Fruit fly (Drosophila melanogaster): Measurements from ENCODE around the gene whe.

DNA sequence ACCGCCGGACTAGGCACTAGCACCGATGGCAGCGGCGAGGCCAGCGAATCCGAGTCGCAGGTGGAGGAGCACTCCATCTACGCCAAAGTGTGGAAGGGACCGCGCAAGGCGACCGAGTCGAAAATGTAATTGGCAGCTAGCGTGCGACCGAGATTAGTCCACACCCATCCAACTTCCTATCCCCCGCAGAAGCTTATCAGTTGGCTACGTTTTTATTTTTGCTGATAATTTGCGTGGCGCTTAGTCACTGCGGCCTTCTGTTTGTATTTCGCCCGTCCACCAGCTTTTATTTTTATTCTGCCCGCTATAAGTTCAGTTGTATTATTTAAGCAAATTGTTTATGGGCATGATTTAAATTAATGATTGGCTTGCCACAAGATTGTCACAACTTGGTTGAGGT lies 49.0 kb downstream of the whe start:
- TF ChIP-seq Ets98B (GFP tag; IDR thresholded peaks at IDR 0.05) (no peak), CG14655 (GFP tag; optimal IDR thresholded peaks at IDR 0.05) (no peak), CG8301 (tag; optimal IDR thresholded peaks at IDR 0.05) (no peak), CG13204 (GFP tag; optimal IDR thresholded peaks at IDR 0.05) (no peak), CG12605 (GFP tag; IDR thresholded peaks at IDR 0.05) (no peak), CG4496 (GFP tag; IDR thresholded peaks at IDR 0.05) (no peak), Pif1B (GFP tag; optimal IDR thresholded peaks at IDR 0.05) (no peak), CG15710 (tag; optimal IDR thresholded peaks at IDR 0.05) (no peak), CG17806 (tag; optimal IDR thresholded peaks at IDR 0.05) (no peak)
